Fruit fly (Drosophila melanogaster) whole organism, adult: Measurements from ENCODE around the gene CG46504.
"Not testable (repeated sequence)": the region's sequence is repeated elsewhere in the genome, so short reads cannot be mapped to it uniquely, and the experiment has no call there.

Source experiments
- CG12768 ChIP-seq: fragments of 200-800 bp; sonication (Bioruptor generic); optimal IDR thresholded peaks from 2 replicates; lab custom pipeline; 2017; ENCODE audit warnings: missing biosample characterization, missing genetic modification characterization, mild to moderate bottlenecking, moderate library complexity, missing genetic modification reagents
- CG7045 ChIP-seq: fragments of 200-800 bp; sonication (Bioruptor generic); optimal IDR thresholded peaks from 2 replicates; lab custom pipeline; 2017; ENCODE audit warnings: missing biosample characterization, mild to moderate bottlenecking, missing genetic modification characterization

DNA sequence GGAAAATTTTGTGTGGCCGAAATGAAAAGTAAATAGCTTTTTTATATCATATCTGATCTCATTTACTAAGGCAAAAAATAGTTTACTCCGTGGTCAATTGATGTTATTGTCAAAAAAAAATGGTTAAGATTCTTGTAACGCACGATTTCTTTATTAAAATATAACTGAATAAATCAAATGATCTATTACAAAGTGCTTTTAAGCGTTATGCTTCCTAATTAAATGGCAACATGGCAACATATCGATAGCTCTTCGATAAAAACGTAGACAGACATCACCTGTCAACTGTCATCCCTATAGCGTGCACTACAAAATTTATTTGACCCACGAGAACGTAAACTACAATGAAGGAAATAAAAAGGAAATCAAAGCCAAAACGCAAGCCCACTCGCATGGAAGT is at the start of gene CG46504:
- not testable (repeated sequence) for TF ChIP-seq CG12768, CG7045 (GFP tag; lab: Kevin White, UChicago)
